Worm (Caenorhabditis elegans) whole organism, L1 larva: Measurements from ENCODE around the gene K12H6.2.
A peak's percentile ranks its signal among the peaks of the same experiment; 100 is the strongest.

Experiments
- elt-2 ChIP-seq: sonication (generic microtip); optimal IDR thresholded peaks from 2 replicates; lab custom pipeline; 2016; ENCODE audit warnings: missing genetic modification characterization, mild to moderate bottlenecking, inconsistent platforms, missing compliant biosample characterization, missing genetic modification reagents
- jun-1 ChIP-seq: fragments of 150-350 bp; optimal IDR thresholded peaks from 2 replicates; lab custom pipeline; 2014; ENCODE audit warnings: missing biosample characterization, missing genetic modification reagents, missing genetic modification characterization
- unc-130 ChIP-seq: fragments of 150-350 bp; optimal IDR thresholded peaks from 2 replicates; lab custom pipeline; 2017; ENCODE audit warnings: missing biosample characterization, missing genetic modification characterization, inconsistent platforms

- TF ChIP-seq jun-1 (tag; lab: Kevin White, UChicago), result peak; percentile 73
- peak; percentile 48 for TF ChIP-seq unc-130
- TF ChIP-seq elt-2, result peak; percentile 95
Observed at ce11 chrII:2800550-2801233, 14.7 kb downstream of the K12H6.2 start, which contains the start of gene nhr-119.
